Worm (Caenorhabditis elegans): ENCODE measurements around the gene F28H7.8.

The F28H7.8 gene

DNA sequence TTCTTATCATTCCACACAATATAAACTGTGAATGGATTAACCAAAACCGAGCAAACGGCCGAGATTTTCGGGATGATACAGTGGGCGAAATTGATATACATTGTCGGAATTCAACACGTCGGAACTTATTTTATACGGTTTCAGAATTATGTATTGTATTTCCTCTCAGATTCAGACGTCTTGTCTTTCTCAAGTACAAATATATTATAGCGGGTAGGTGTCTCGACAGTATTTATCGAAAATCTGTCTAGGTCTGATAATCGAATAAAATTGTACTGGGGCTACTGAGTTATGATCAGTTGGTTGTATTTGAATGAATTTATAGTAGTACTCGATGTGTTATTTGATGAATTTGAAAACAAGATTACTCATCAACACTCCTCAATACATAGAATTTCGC lies 15.1 kb upstream of the F28H7.8 start, which contains the start of gene srj-22:
srj-22 (minus strand) TSS at position 101 of the 400 bp plus-strand sequence.
- TF ChIP-seq ztf-23 (GFP tag; IDR thresholded peaks at IDR 0.05) (no peak), flt-1 (GFP tag; IDR thresholded peaks at IDR 0.05) (no peak), med-1 (GFP tag; optimal IDR thresholded peaks at IDR 0.05; ENCODE audit: insufficient read depth) (no peak), T22C8.4 (GFP tag; IDR thresholded peaks at IDR 0.05) (no peak), tab-1 (GFP tag; IDR thresholded peaks at IDR 0.05) (no peak), ztf-29 (GFP tag; IDR thresholded peaks at IDR 0.05) (no peak), cog-1 (tag; optimal IDR thresholded peaks at IDR 0.05) (no peak), ref-1 (GFP tag; conservative IDR thresholded peaks at IDR 0.05) (no peak), klf-2 (GFP tag; conservative IDR thresholded peaks at IDR 0.05) (no peak)

DNA sequence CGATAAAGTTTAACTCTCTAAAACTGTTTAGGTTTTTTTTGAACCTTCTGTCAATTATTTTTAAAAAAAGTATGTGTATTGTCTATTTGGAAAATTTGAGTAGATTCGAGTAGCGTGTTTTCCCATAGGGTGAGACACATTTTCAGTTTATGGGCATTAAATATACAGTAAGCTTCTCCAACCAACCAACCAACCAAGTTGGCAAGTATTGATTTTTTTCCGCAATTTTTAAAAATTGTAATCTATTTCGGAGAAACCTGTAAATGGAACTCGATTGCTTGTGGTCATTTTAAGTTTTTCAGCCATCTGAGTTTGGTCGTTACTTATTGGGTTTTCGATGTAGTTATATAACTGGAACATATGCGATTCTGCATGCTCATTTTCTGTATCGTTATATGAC lies 13.7 kb upstream of the F28H7.8 start, which contains the start of gene srj-21:
srj-21 (plus strand) TSS at position 301 of the 400 bp plus-strand sequence.
- no peak for TF ChIP-seq tab-1 (GFP tag; IDR thresholded peaks at IDR 0.05)
- no peak for TF ChIP-seq ref-1 (GFP tag; conservative IDR thresholded peaks at IDR 0.05)
- TF ChIP-seq cog-1 (tag; optimal IDR thresholded peaks at IDR 0.05): no peak
- no peak for TF ChIP-seq klf-2 (GFP tag; conservative IDR thresholded peaks at IDR 0.05)
- no peak for TF ChIP-seq T22C8.4 (GFP tag; IDR thresholded peaks at IDR 0.05)
- no peak for TF ChIP-seq flt-1 (GFP tag; IDR thresholded peaks at IDR 0.05)
- no peak for TF ChIP-seq med-1 (GFP tag; optimal IDR thresholded peaks at IDR 0.05; ENCODE audit: insufficient read depth)
- no peak for TF ChIP-seq ztf-29 (GFP tag; IDR thresholded peaks at IDR 0.05)
- no peak for TF ChIP-seq ztf-23 (GFP tag; IDR thresholded peaks at IDR 0.05)

DNA sequence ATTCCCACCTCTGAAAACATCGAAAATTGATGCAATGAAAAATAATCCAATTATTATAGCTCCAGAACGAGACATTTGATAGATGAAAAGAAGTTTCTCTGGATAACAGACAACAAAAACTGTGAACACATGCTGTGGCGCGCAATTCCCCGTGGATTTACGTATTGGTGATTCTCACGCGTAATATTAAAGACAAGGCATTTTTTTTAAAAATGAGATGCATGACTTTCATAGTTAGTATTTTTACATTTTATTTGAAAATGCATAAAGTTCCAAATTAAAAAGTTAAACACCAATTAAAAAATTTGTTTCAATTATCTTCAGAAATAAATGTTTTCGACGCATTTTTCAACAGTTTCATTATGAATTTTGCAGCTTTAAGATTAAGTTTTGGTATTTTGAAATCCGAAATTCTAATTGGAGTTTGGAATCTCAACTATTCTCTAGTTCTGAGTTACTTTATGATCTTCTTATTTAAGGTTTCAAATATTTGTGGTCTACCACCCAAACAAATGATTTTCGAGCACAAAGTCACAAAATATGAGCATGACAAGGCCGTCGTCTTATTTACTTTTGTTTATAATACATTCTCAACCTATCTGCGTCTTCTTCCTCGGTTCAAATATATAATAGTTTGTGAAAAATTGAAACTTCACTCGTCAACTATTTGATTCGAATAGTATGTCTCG lies 11.4 kb upstream of the F28H7.8 start, which contains the start of the genes selt-1.2 and F28H7.2:
selt-1.2 (minus strand) TSS at position 101 of the 689 bp plus-strand sequence.
F28H7.2 (plus strand) TSS at position 639 of the 689 bp plus-strand sequence.
- TF ChIP-seq ref-1 (GFP tag; conservative IDR thresholded peaks at IDR 0.05) (no peak), ztf-23 (GFP tag; IDR thresholded peaks at IDR 0.05) (no peak), med-1 (GFP tag; optimal IDR thresholded peaks at IDR 0.05; ENCODE audit: insufficient read depth) (no peak), klf-2 (GFP tag; conservative IDR thresholded peaks at IDR 0.05) (no peak), ztf-29 (GFP tag; IDR thresholded peaks at IDR 0.05) (no peak), cog-1 (tag; optimal IDR thresholded peaks at IDR 0.05) (no peak), T22C8.4 (GFP tag; IDR thresholded peaks at IDR 0.05) (no peak), tab-1 (GFP tag; IDR thresholded peaks at IDR 0.05) (no peak), flt-1 (GFP tag; IDR thresholded peaks at IDR 0.05) (no peak)

DNA sequence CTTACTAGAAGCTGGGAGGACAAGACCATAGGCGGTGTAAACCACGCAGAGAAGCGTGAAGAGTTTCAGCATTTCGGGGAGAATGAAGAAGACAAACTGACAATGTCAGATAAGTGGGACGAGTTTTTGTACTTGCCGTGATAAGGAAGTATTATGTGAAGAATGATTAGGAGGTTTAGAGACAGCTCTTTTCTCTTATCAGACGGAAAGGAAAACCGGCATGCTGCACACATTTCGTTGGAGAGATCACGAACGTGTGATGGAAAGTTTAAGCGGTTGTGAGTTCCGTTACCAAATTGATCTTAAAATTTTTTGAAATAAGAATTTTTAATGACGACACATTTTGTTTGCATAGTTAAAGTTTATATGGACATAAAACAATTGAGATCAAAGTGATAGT lies 8.1 kb upstream of the F28H7.8 start, which contains the start of gene F28H7.3:
F28H7.3 (minus strand) TSS at position 159 of the 400 bp plus-strand sequence.
- no peak for TF ChIP-seq T22C8.4 (GFP tag; IDR thresholded peaks at IDR 0.05)
- TF ChIP-seq ref-1 (GFP tag; conservative IDR thresholded peaks at IDR 0.05): no peak
- no peak for TF ChIP-seq ztf-29 (GFP tag; IDR thresholded peaks at IDR 0.05)
- TF ChIP-seq cog-1 (tag; optimal IDR thresholded peaks at IDR 0.05): no peak
- no peak for TF ChIP-seq med-1 (GFP tag; optimal IDR thresholded peaks at IDR 0.05; ENCODE audit: insufficient read depth)
- no peak for TF ChIP-seq tab-1 (GFP tag; IDR thresholded peaks at IDR 0.05)
- TF ChIP-seq klf-2 (GFP tag; conservative IDR thresholded peaks at IDR 0.05): no peak
- no peak for TF ChIP-seq flt-1 (GFP tag; IDR thresholded peaks at IDR 0.05)
- no peak for TF ChIP-seq ztf-23 (GFP tag; IDR thresholded peaks at IDR 0.05)

DNA sequence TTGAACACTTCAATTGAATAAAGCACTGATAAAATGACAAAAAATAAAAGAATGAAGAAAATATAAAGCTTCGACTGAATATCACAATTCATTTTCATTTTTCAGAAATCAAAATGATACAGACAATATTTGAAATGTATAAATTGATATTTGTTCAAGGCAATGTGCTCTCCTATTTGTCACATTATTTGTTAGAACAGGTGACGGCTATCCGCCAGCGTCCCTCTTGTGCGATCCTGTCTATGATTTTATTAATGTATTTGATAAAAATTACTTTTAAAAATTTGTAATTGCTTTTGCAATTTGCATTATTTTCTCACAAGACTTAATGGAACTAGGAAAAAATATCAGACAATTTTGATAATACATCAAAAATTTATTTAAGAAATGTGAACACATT lies 4.7 kb upstream of the F28H7.8 start, which contains the start of gene F28H7.7:
F28H7.7 (minus strand) TSS at position 101 of the 400 bp plus-strand sequence.
- TF ChIP-seq cog-1 (tag; optimal IDR thresholded peaks at IDR 0.05): no peak
- no peak for TF ChIP-seq T22C8.4 (GFP tag; IDR thresholded peaks at IDR 0.05)
- no peak for TF ChIP-seq ztf-23 (GFP tag; IDR thresholded peaks at IDR 0.05)
- no peak for TF ChIP-seq ref-1 (GFP tag; conservative IDR thresholded peaks at IDR 0.05)
- no peak for TF ChIP-seq ztf-29 (GFP tag; IDR thresholded peaks at IDR 0.05)
- no peak for TF ChIP-seq med-1 (GFP tag; optimal IDR thresholded peaks at IDR 0.05; ENCODE audit: insufficient read depth)
- no peak for TF ChIP-seq tab-1 (GFP tag; IDR thresholded peaks at IDR 0.05)
- no peak for TF ChIP-seq flt-1 (GFP tag; IDR thresholded peaks at IDR 0.05)
- TF ChIP-seq klf-2 (GFP tag; conservative IDR thresholded peaks at IDR 0.05): no peak

DNA sequence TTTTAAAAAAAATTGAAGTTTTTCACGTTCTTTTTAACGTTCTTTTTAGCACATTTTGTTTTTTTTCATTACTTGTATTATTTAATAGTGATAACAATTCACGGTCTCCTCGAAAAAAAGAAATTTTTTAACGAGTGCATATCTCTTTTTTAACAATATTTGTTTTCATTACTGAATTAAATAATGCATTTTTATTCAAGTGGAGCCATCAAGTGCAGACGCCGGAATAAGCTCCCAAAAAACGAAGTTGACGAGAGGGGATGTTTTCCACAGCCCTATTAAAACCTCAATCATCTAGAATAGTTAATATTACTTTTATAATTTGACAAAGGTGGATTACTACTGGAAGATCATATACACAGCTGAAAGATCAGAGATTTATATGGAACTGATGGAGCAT lies 2.1 kb upstream of the F28H7.8 start, which contains the start of gene irld-6:
irld-6 (minus strand) TSS at position 101 of the 400 bp plus-strand sequence.
- TF ChIP-seq cog-1 (tag; optimal IDR thresholded peaks at IDR 0.05): no peak
- no peak for TF ChIP-seq ztf-23 (GFP tag; IDR thresholded peaks at IDR 0.05)
- no peak for TF ChIP-seq T22C8.4 (GFP tag; IDR thresholded peaks at IDR 0.05)
- no peak for TF ChIP-seq flt-1 (GFP tag; IDR thresholded peaks at IDR 0.05)
- no peak for TF ChIP-seq tab-1 (GFP tag; IDR thresholded peaks at IDR 0.05)
- no peak for TF ChIP-seq med-1 (GFP tag; optimal IDR thresholded peaks at IDR 0.05; ENCODE audit: insufficient read depth)
- TF ChIP-seq ref-1 (GFP tag; conservative IDR thresholded peaks at IDR 0.05): no peak
- no peak for TF ChIP-seq klf-2 (GFP tag; conservative IDR thresholded peaks at IDR 0.05)
- no peak for TF ChIP-seq ztf-29 (GFP tag; IDR thresholded peaks at IDR 0.05)

DNA sequence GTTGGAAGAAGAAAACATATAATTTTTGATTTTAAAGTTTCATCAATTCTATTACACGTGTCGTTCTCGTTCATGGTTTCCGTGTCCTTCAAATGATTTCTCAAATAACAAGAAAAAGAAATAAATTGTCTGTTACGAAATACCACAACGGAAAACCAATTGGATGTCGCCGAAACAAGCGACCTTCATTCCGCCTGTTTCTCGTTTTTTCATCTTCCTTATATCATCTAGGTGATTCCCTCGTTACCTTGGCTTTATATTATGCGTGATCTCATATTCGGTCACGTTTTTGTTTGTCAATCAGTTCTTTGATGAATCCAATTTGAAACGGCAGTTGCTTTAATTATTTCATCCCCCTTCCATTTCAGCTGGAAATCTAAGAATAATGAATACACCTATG lies 1.6 kb upstream of the F28H7.8 start:
- TF ChIP-seq ref-1 (GFP tag; conservative IDR thresholded peaks at IDR 0.05) (no peak), med-1 (GFP tag; optimal IDR thresholded peaks at IDR 0.05; ENCODE audit: insufficient read depth) (no peak), klf-2 (GFP tag; conservative IDR thresholded peaks at IDR 0.05) (no peak), T22C8.4 (GFP tag; IDR thresholded peaks at IDR 0.05) (no peak), tab-1 (GFP tag; IDR thresholded peaks at IDR 0.05) (no peak), ztf-29 (GFP tag; IDR thresholded peaks at IDR 0.05) (no peak), flt-1 (GFP tag; IDR thresholded peaks at IDR 0.05) (no peak), ztf-23 (GFP tag; IDR thresholded peaks at IDR 0.05) (no peak), cog-1 (tag; optimal IDR thresholded peaks at IDR 0.05) (no peak)

DNA sequence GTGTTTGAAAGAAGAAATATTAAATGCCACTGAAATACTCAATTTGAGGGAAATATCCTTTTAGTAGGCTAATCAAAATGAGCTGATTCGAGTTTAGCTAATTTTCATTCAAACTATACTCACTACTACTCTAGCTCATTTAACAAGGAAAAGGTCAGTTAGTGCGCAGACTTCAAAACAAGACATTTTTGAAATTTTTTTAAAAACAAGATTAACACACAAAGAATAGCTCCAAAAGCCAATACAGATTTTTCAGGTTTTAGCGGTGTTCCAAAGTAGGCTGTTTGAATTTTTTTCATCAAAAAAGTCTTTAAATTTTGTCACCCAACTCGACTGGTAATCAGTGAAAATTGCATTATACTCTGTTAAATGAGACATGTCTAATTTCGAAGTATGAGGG lies 2.1 kb downstream of the F28H7.8 start:
- TF ChIP-seq klf-2 (GFP tag; conservative IDR thresholded peaks at IDR 0.05) (no peak), ref-1 (GFP tag; conservative IDR thresholded peaks at IDR 0.05) (no peak), ztf-23 (GFP tag; IDR thresholded peaks at IDR 0.05) (no peak), T22C8.4 (GFP tag; IDR thresholded peaks at IDR 0.05) (no peak), med-1 (GFP tag; optimal IDR thresholded peaks at IDR 0.05; ENCODE audit: insufficient read depth) (no peak), cog-1 (tag; optimal IDR thresholded peaks at IDR 0.05) (no peak), flt-1 (GFP tag; IDR thresholded peaks at IDR 0.05) (no peak), tab-1 (GFP tag; IDR thresholded peaks at IDR 0.05) (no peak), ztf-29 (GFP tag; IDR thresholded peaks at IDR 0.05) (no peak)

DNA sequence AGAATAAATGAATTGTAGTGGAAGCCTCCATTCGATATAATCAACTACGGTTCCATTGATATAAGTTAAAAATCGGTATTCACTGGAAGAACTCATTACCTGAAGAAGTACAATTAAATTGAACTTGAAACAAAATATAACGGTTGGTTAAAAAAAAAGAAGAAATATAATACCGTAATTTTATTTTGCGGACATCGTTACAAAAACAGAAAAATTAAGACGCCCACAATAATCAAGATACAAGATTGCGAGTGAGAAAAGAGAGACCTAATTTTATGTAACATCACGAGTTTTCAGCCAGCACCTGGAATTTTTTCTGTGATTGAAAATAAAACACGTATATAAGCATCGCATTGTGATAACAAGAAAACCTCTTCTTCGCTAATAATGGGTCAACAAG lies 3.9 kb downstream of the F28H7.8 start, which contains the start of gene sre-6:
sre-6 (minus strand) TSS at position 101 of the 400 bp plus-strand sequence.
- TF ChIP-seq T22C8.4 (GFP tag; IDR thresholded peaks at IDR 0.05) (no peak), ztf-23 (GFP tag; IDR thresholded peaks at IDR 0.05) (no peak), med-1 (GFP tag; optimal IDR thresholded peaks at IDR 0.05; ENCODE audit: insufficient read depth) (no peak), klf-2 (GFP tag; conservative IDR thresholded peaks at IDR 0.05) (no peak), flt-1 (GFP tag; IDR thresholded peaks at IDR 0.05) (no peak), cog-1 (tag; optimal IDR thresholded peaks at IDR 0.05) (no peak), ref-1 (GFP tag; conservative IDR thresholded peaks at IDR 0.05) (no peak), ztf-29 (GFP tag; IDR thresholded peaks at IDR 0.05) (no peak), tab-1 (GFP tag; IDR thresholded peaks at IDR 0.05) (no peak)
